Fruit fly (Drosophila melanogaster) whole organism, embryonic: ENCODE data around the gene Sik2.

ENCODE experiments used
- CG10366 ChIP-seq: fragments of 200-800 bp; sonication (Bioruptor generic); IDR thresholded peaks from 2 replicates; pipeline ENCODE4 v1.3.6; 2022; ENCODE audit warnings: missing biosample characterization, missing genetic modification characterization
- CG13894 ChIP-seq: fragments of 200-800 bp; sonication (Bioruptor generic); optimal IDR thresholded peaks from 3 replicates; lab custom pipeline; 2018; ENCODE audit warnings: missing biosample characterization, mild to moderate bottlenecking, missing genetic modification characterization, moderate library complexity
- CG15011 ChIP-seq: fragments of 200-800 bp; sonication (Bioruptor generic); optimal IDR thresholded peaks from 3 replicates; lab custom pipeline; 2018; ENCODE audit warnings: missing biosample characterization, mild to moderate bottlenecking, missing genetic modification characterization
- CG15073 ChIP-seq: fragments of 200-800 bp; sonication (Bioruptor generic); optimal IDR thresholded peaks from 2 replicates; lab custom pipeline; 2016; ENCODE audit warnings: missing biosample characterization, missing genetic modification characterization
- CG17359 ChIP-seq: fragments of 200-800 bp; sonication (Bioruptor generic); optimal IDR thresholded peaks from 3 replicates; lab custom pipeline; 2018; ENCODE audit warnings: missing biosample characterization, mild to moderate bottlenecking, missing genetic modification characterization, moderate library complexity
- CG18599 ChIP-seq: fragments of 200-800 bp; sonication (Bioruptor generic); optimal IDR thresholded peaks from 3 replicates; lab custom pipeline; 2017; ENCODE audit warnings: missing biosample characterization, missing genetic modification characterization, mild to moderate bottlenecking, moderate library complexity, missing genetic modification reagents
- CG30403 ChIP-seq: fragments of 200-800 bp; sonication (Bioruptor generic); optimal IDR thresholded peaks from 3 replicates; lab custom pipeline; 2016; ENCODE audit warnings: missing biosample characterization, missing genetic modification characterization
- CG31365 ChIP-seq: fragments of 200-800 bp; sonication (Bioruptor generic); optimal IDR thresholded peaks from 2 replicates; lab custom pipeline; 2018; ENCODE audit warnings: missing biosample characterization, mild to moderate bottlenecking, missing genetic modification characterization
- CG33557 ChIP-seq: fragments of 200-800 bp; sonication (Bioruptor generic); optimal IDR thresholded peaks from 2 replicates; lab custom pipeline; 2019; ENCODE audit warnings: missing biosample characterization, mild to moderate bottlenecking, missing genetic modification characterization, moderate library complexity
- CG7357 ChIP-seq: fragments of 200-800 bp; sonication (Bioruptor generic); IDR thresholded peaks from 3 replicates; pipeline ENCODE4 v1.3.6; 2022; ENCODE audit warnings: missing biosample characterization, missing genetic modification characterization
- CG7786 ChIP-seq: fragments of 200-800 bp; sonication (Bioruptor generic); optimal IDR thresholded peaks from 2 replicates; lab custom pipeline; 2016; ENCODE audit warnings: missing biosample characterization, missing genetic modification characterization
- CG7963 ChIP-seq: fragments of 200-800 bp; sonication (Bioruptor generic); IDR thresholded peaks from 3 replicates; pipeline ENCODE4 v1.3.6; 2022; ENCODE audit warnings: missing biosample characterization, missing genetic modification characterization; ENCODE audit not compliant: partially characterized antibody
- CG8359 ChIP-seq: fragments of 200-800 bp; sonication (Bioruptor generic); optimal IDR thresholded peaks from 2 replicates; lab custom pipeline; 2017; ENCODE audit warnings: missing biosample characterization, mild to moderate bottlenecking, missing genetic modification characterization, borderline replicate concordance
- CG8388 ChIP-seq: fragments of 200-800 bp; sonication (Bioruptor generic); optimal IDR thresholded peaks from 2 replicates; lab custom pipeline; 2019; ENCODE audit warnings: missing biosample characterization, mild to moderate bottlenecking, missing genetic modification characterization, moderate library complexity
- CG8944 ChIP-seq: fragments of 200-800 bp; sonication (Bioruptor generic); optimal IDR thresholded peaks from 3 replicates; lab custom pipeline; 2016; ENCODE audit warnings: missing biosample characterization, missing genetic modification characterization
- CG9437 ChIP-seq: fragments of 200-800 bp; sonication (Bioruptor generic); optimal IDR thresholded peaks from 2 replicates; lab custom pipeline; 2018; ENCODE audit warnings: missing biosample characterization, mild to moderate bottlenecking, missing genetic modification characterization
- CHES-1-like ChIP-seq: fragments of 200-800 bp; sonication (Bioruptor generic); optimal IDR thresholded peaks from 2 replicates; lab custom pipeline; 2016; ENCODE audit warnings: missing biosample characterization, missing genetic modification characterization
- Dip3 ChIP-seq: fragments of 200-800 bp; sonication (Bioruptor generic); optimal IDR thresholded peaks from 3 replicates; lab custom pipeline; 2016; ENCODE audit warnings: missing biosample characterization, missing genetic modification characterization
- Doc2 ChIP-seq: fragments of 200-800 bp; sonication (Bioruptor generic); IDR thresholded peaks from 2 replicates; pipeline ENCODE4 v1.3.6; 2022; ENCODE audit warnings: missing biosample characterization, missing genetic modification characterization
- E2f2 ChIP-seq: fragments of 200-800 bp; sonication (Bioruptor generic); IDR thresholded peaks from 2 replicates; pipeline ENCODE4 v1.3.6; 2022; ENCODE audit warnings: missing biosample characterization, missing genetic modification characterization
- H2.0 ChIP-seq: fragments of 200-800 bp; sonication (Bioruptor generic); IDR thresholded peaks from 2 replicates; pipeline ENCODE4 v1.3.6; 2022; ENCODE audit warnings: missing biosample characterization, missing genetic modification characterization
- Hr78 ChIP-seq, 2 experiments: fragments of 200-800 bp in 1 of 2; fragments of >200 bp in 1 of 2; sonication (Bioruptor generic) in 1 of 2; optimal IDR thresholded peaks; 2 replicates each; lab custom pipeline; 2017 to 2019; ENCODE audit warnings: missing biosample characterization in 2 of 2, missing genetic modification characterization in 2 of 2, mild to moderate bottlenecking in 1 of 2, moderate library complexity in 1 of 2
- Hsf ChIP-seq: fragments of 200-800 bp; sonication (Bioruptor generic); optimal IDR thresholded peaks from 3 replicates; lab custom pipeline; 2016; ENCODE audit warnings: missing biosample characterization, missing genetic modification characterization
- Kr ChIP-seq: fragments of 200-800 bp; sonication (Bioruptor generic); optimal IDR thresholded peaks from 2 replicates; lab custom pipeline; 2017; ENCODE audit warnings: missing biosample characterization, mild to moderate bottlenecking, missing genetic modification characterization
- Lhr ChIP-seq: fragments of 200-800 bp; sonication (Bioruptor generic); optimal IDR thresholded peaks from 3 replicates; lab custom pipeline; 2017; ENCODE audit warnings: mild to moderate bottlenecking, missing biosample characterization, missing genetic modification reagents, missing genetic modification characterization
- MBD-R2 ChIP-seq: fragments of 200-800 bp; sonication (Bioruptor generic); IDR thresholded peaks from 2 replicates; pipeline ENCODE4 v1.3.6; 2022; ENCODE audit warnings: missing biosample characterization, missing genetic modification characterization
- Poxn ChIP-seq: fragments of 200-800 bp; sonication (Bioruptor generic); IDR thresholded peaks from 2 replicates; pipeline ENCODE4 v1.3.6; 2022; ENCODE audit warnings: missing biosample characterization, missing genetic modification characterization
- Scr ChIP-seq: fragments of 200-800 bp; sonication (Bioruptor generic); IDR thresholded peaks from 2 replicates; pipeline ENCODE4 v1.3.6; 2022; ENCODE audit warnings: missing biosample characterization, missing genetic modification characterization; ENCODE audit not compliant: partially characterized antibody
- Sry-β ChIP-seq: fragments of 200-800 bp; sonication (Bioruptor generic); optimal IDR thresholded peaks from 2 replicates; lab custom pipeline; 2018; ENCODE audit warnings: missing biosample characterization, mild to moderate bottlenecking, missing genetic modification characterization, moderate library complexity
- Ssrp ChIP-seq: fragments of 200-800 bp; sonication (Bioruptor generic); optimal IDR thresholded peaks from 2 replicates; lab custom pipeline; 2018; ENCODE audit warnings: missing biosample characterization, mild to moderate bottlenecking, missing genetic modification characterization, moderate library complexity
- ara ChIP-seq: fragments of 200-800 bp; sonication (Bioruptor generic); IDR thresholded peaks from 2 replicates; pipeline ENCODE4 v1.3.6; 2022; ENCODE audit warnings: missing biosample characterization, missing genetic modification characterization
- bsh ChIP-seq, 2 experiments: fragments of 200-800 bp; sonication (Bioruptor generic); optimal IDR thresholded peaks; 2 replicates each; lab custom pipeline; 2017 to 2018; ENCODE audit warnings: mild to moderate bottlenecking in 2 of 2, missing biosample characterization in 2 of 2, missing genetic modification characterization in 2 of 2, moderate library complexity in 1 of 2
- dimm ChIP-seq: fragments of 200-800 bp; sonication (Bioruptor generic); IDR thresholded peaks from 2 replicates; pipeline ENCODE4 v1.3.6; 2022; ENCODE audit warnings: missing biosample characterization, missing genetic modification characterization
- dpn ChIP-seq, 2 experiments: fragments of 200-800 bp; sonication (Bioruptor generic); optimal IDR thresholded peaks; 3 replicates each; lab custom pipeline; 2016; ENCODE audit warnings: missing biosample characterization in 2 of 2, missing genetic modification characterization in 2 of 2
- exex ChIP-seq: fragments of 200-800 bp; sonication (Bioruptor generic); optimal IDR thresholded peaks from 4 replicates; lab custom pipeline; 2018; ENCODE audit warnings: missing biosample characterization, mild to moderate bottlenecking, missing genetic modification characterization, moderate library complexity
- fd102C ChIP-seq: fragments of 200-800 bp; sonication (Bioruptor generic); optimal IDR thresholded peaks from 2 replicates; lab custom pipeline; 2018; ENCODE audit warnings: missing biosample characterization, mild to moderate bottlenecking, missing genetic modification characterization, moderate library complexity
- fru ChIP-seq: fragments of >200 bp; optimal IDR thresholded peaks from 2 replicates; lab custom pipeline; 2017
- gt ChIP-seq: fragments of 200-800 bp; sonication (Bioruptor generic); IDR thresholded peaks from 2 replicates; pipeline ENCODE4 v1.3.6; 2022; ENCODE audit warnings: missing biosample characterization, missing genetic modification characterization
- ind ChIP-seq: fragments of 200-800 bp; sonication (Bioruptor generic); optimal IDR thresholded peaks from 3 replicates; lab custom pipeline; 2016; ENCODE audit warnings: missing biosample characterization, missing genetic modification characterization
- kah ChIP-seq: fragments of 200-800 bp; sonication (Bioruptor generic); optimal IDR thresholded peaks from 2 replicates; lab custom pipeline; 2018; ENCODE audit warnings: missing biosample characterization, mild to moderate bottlenecking, missing genetic modification characterization
- onecut ChIP-seq: fragments of 200-800 bp; sonication (Bioruptor generic); IDR thresholded peaks from 2 replicates; pipeline ENCODE4 v1.3.6; 2022; ENCODE audit warnings: missing biosample characterization, missing genetic modification characterization
- pita ChIP-seq: fragments of 200-800 bp; sonication (Bioruptor generic); optimal IDR thresholded peaks from 2 replicates; lab custom pipeline; 2017; ENCODE audit warnings: missing biosample characterization, mild to moderate bottlenecking, missing genetic modification characterization
- sens-2 ChIP-seq: fragments of 200-800 bp; sonication (Bioruptor generic); IDR thresholded peaks from 2 replicates; pipeline ENCODE4 v1.3.6; 2022; ENCODE audit warnings: missing biosample characterization, missing genetic modification characterization
- slp2 ChIP-seq: fragments of 200-800 bp; sonication (Bioruptor generic); optimal IDR thresholded peaks from 2 replicates; lab custom pipeline; 2016; ENCODE audit warnings: missing biosample characterization, missing genetic modification characterization
- sob ChIP-seq: fragments of 200-800 bp; sonication (Bioruptor generic); IDR thresholded peaks from 2 replicates; pipeline ENCODE4 v1.3.6; 2022; ENCODE audit warnings: missing biosample characterization, missing genetic modification characterization
- ssp ChIP-seq: fragments of 200-800 bp; sonication (Bioruptor generic); IDR thresholded peaks from 2 replicates; pipeline ENCODE4 v1.3.6; 2022; ENCODE audit warnings: missing biosample characterization, missing genetic modification characterization
- tx ChIP-seq: fragments of 200-800 bp; sonication (Bioruptor generic); optimal IDR thresholded peaks from 2 replicates; lab custom pipeline; 2016; ENCODE audit warnings: missing biosample characterization, missing genetic modification characterization
- vnd ChIP-seq: fragments of 200-800 bp; sonication (Bioruptor generic); IDR thresholded peaks from 3 replicates; pipeline ENCODE4 v1.3.6; 2022; ENCODE audit warnings: missing biosample characterization, missing genetic modification characterization; ENCODE audit not compliant: partially characterized antibody
- wek ChIP-seq: fragments of 200-800 bp; sonication (Bioruptor generic); optimal IDR thresholded peaks from 3 replicates; lab custom pipeline; 2018; ENCODE audit warnings: missing biosample characterization, mild to moderate bottlenecking, missing genetic modification characterization, moderate library complexity

Sik2 gene

dm6 chrX:2011288-2012120 is 50.2 kb downstream of the Sik2 start (continued):
- peak; percentile 36 for TF ChIP-seq CG8388 (GFP tag; lab: Kevin White, UChicago)
- TF ChIP-seq Doc2 (GFP tag; lab: Robert Waterston, UW): no peak
- TF ChIP-seq sob: peak; percentile 41; the same call in 1 of the 2 replicates
- 0 out of 2 replicates have a peak, but pooled peaks have one; percentile 40 for TF ChIP-seq H2.0 (GFP tag; lab: Robert Waterston, UW)
- no peak for TF ChIP-seq gt (GFP tag; lab: Robert Waterston, UW)
- no peak for TF ChIP-seq tx (GFP tag; lab: Kevin White, UChicago)
- TF ChIP-seq Poxn (GFP tag; lab: Robert Waterston, UW): no peak
- no peak for TF ChIP-seq Hr78 (GFP tag; optimal IDR thresholded peaks at IDR 0.05; lab: Kevin White, UChicago)
- peak in 1 of 2 experiments; percentile 60 for TF ChIP-seq dpn (GFP tag; optimal IDR thresholded peaks at IDR 0.05; lab: Kevin White, UChicago)
- TF ChIP-seq E2f2 (GFP tag; lab: Robert Waterston, UW): peak; percentile 41
- no peak for TF ChIP-seq Hsf
- peak; percentile 8 for TF ChIP-seq CG15011 (GFP tag; lab: Kevin White, UChicago)
- no peak for TF ChIP-seq onecut
- no peak for TF ChIP-seq CG8359
- TF ChIP-seq ara (GFP tag; lab: Robert Waterston, UW): peak; percentile 49; the same call in 1 of the 2 replicates
- TF ChIP-seq CG17359: peak; percentile 55
- no peak for TF ChIP-seq CG13894
- TF ChIP-seq bsh (GFP tag; optimal IDR thresholded peaks at IDR 0.05; lab: Kevin White, UChicago): peak in 1 of 2 experiments; percentile 61
- peak; percentile 38; the same call in 1 of the 3 replicates for TF ChIP-seq CG7357 (GFP tag; lab: Robert Waterston, UW)
- TF ChIP-seq dimm (GFP tag; lab: Robert Waterston, UW): no peak
- TF ChIP-seq CG9437 (GFP tag; lab: Kevin White, UChicago): peak; percentile 62
- no peak for TF ChIP-seq Kr (GFP tag; lab: Kevin White, UChicago)
- TF ChIP-seq pita (GFP tag; lab: Kevin White, UChicago): no peak
- no peak for TF ChIP-seq CG33557 (GFP tag; lab: Kevin White, UChicago)
- no peak for TF ChIP-seq vnd (GFP tag; lab: Robert Waterston, UW)
- peak; percentile 52; the same call in 1 of the 2 replicates for TF ChIP-seq ssp (GFP tag; lab: Robert Waterston, UW)
- TF ChIP-seq fru (lab: Kevin White, UChicago): no peak
- TF ChIP-seq CG18599: peak; percentile 62
- TF ChIP-seq fd102C (GFP tag; lab: Kevin White, UChicago): no peak
- TF ChIP-seq Scr (GFP tag; lab: Robert Waterston, UW): no peak
- no peak for TF ChIP-seq CG7786 (GFP tag; lab: Kevin White, UChicago)
- TF ChIP-seq wek (GFP tag; lab: Kevin White, UChicago): no peak
- TF ChIP-seq exex (tag; lab: Kevin White, UChicago): no peak
- peak; percentile 71 for TF ChIP-seq CG30403 (GFP tag; lab: Kevin White, UChicago)
- TF ChIP-seq CG7963 (GFP tag; lab: Robert Waterston, UW): no peak
- TF ChIP-seq CG8944: no peak
- peak; percentile 8 for TF ChIP-seq Dip3 (GFP tag; lab: Kevin White, UChicago)
- TF ChIP-seq sens-2 (GFP tag; lab: Robert Waterston, UW): 0 out of 2 replicates have a peak, but pooled peaks have one; percentile 28
- TF ChIP-seq CG15073 (GFP tag; lab: Kevin White, UChicago): no peak
- no peak for TF ChIP-seq kah (GFP tag; lab: Kevin White, UChicago)
- no peak for TF ChIP-seq slp2
- TF ChIP-seq CG31365 (tag; lab: Kevin White, UChicago): no peak
- no peak for TF ChIP-seq Lhr (GFP tag; lab: Kevin White, UChicago)
- no peak for TF ChIP-seq MBD-R2 (GFP tag; lab: Robert Waterston, UW)
- TF ChIP-seq ind (GFP tag; lab: Kevin White, UChicago): peak; percentile 49
- TF ChIP-seq Sry-β (GFP tag; lab: Kevin White, UChicago): no peak
- TF ChIP-seq CHES-1-like (GFP tag; lab: Kevin White, UChicago): no peak
- TF ChIP-seq CG10366: peak; percentile 62
- peak; percentile 50 for TF ChIP-seq Ssrp (tag; lab: Kevin White, UChicago)
